Fruit fly (Drosophila melanogaster) whole organism, pupa: ENCODE data around the gene Hacd1.

Experiments
- CG10348 ChIP-seq: fragments of 200-800 bp; sonication (Bioruptor generic); IDR thresholded peaks from 2 replicates; pipeline ENCODE4 v1.3.6; 2022; ENCODE audit warnings: missing biosample characterization, missing genetic modification characterization
- CG12605 ChIP-seq: fragments of 200-800 bp; sonication (Bioruptor generic); IDR thresholded peaks from 2 replicates; pipeline ENCODE4 v1.3.6; 2022; ENCODE audit warnings: missing biosample characterization, missing genetic modification characterization
- CG13204 ChIP-seq: fragments of 200-800 bp; sonication (Bioruptor generic); optimal IDR thresholded peaks from 2 replicates; lab custom pipeline; 2018; ENCODE audit warnings: missing biosample characterization, mild to moderate bottlenecking, missing genetic modification characterization, moderate library complexity
- CG14655 ChIP-seq: fragments of 200-800 bp; sonication (Bioruptor generic); optimal IDR thresholded peaks from 3 replicates; lab custom pipeline; 2017; ENCODE audit warnings: mild to moderate bottlenecking, missing biosample characterization, missing genetic modification reagents, missing genetic modification characterization
- CG15710 ChIP-seq: fragments of 200-800 bp; sonication (Bioruptor generic); optimal IDR thresholded peaks from 2 replicates; lab custom pipeline; 2018; ENCODE audit warnings: missing biosample characterization, mild to moderate bottlenecking, missing genetic modification characterization, moderate library complexity
- CG17806 ChIP-seq: fragments of 200-800 bp; sonication (Bioruptor generic); optimal IDR thresholded peaks from 2 replicates; lab custom pipeline; 2018; ENCODE audit warnings: missing biosample characterization, mild to moderate bottlenecking, missing genetic modification characterization, moderate library complexity
- CG32121 ChIP-seq: fragments of 200-800 bp; sonication (Bioruptor generic); IDR thresholded peaks from 2 replicates; pipeline ENCODE4 v1.3.6; 2022; ENCODE audit warnings: missing biosample characterization, missing genetic modification characterization
- CG34367 ChIP-seq: fragments of 200-800 bp; sonication (Bioruptor generic); optimal IDR thresholded peaks from 2 replicates; lab custom pipeline; 2018; ENCODE audit warnings: missing biosample characterization, mild to moderate bottlenecking, missing genetic modification characterization
- CG4496 ChIP-seq: fragments of 200-800 bp; sonication (Bioruptor generic); IDR thresholded peaks from 3 replicates; pipeline ENCODE4 v1.3.6; 2022; ENCODE audit warnings: missing biosample characterization, missing genetic modification characterization
- CG8159 ChIP-seq: fragments of 200-800 bp; sonication (Bioruptor generic); optimal IDR thresholded peaks from 3 replicates; lab custom pipeline; 2018; ENCODE audit warnings: missing biosample characterization, mild to moderate bottlenecking, missing genetic modification characterization, moderate library complexity
- CG8301 ChIP-seq: fragments of 200-800 bp; sonication (Bioruptor generic); optimal IDR thresholded peaks from 2 replicates; lab custom pipeline; 2018; ENCODE audit warnings: missing biosample characterization, mild to moderate bottlenecking, missing genetic modification characterization
- CG9948 ChIP-seq: fragments of 200-800 bp; sonication (Bioruptor generic); optimal IDR thresholded peaks from 2 replicates; lab custom pipeline; 2018; ENCODE audit warnings: missing biosample characterization, mild to moderate bottlenecking, missing genetic modification characterization, moderate library complexity
- D1 ChIP-seq: fragments of 200-800 bp; sonication (Bioruptor generic); optimal IDR thresholded peaks from 2 replicates; lab custom pipeline; 2018; ENCODE audit warnings: missing biosample characterization, mild to moderate bottlenecking, missing genetic modification characterization, moderate library complexity
- EcR ChIP-seq: fragments of 200-800 bp; sonication (Bioruptor generic); optimal IDR thresholded peaks from 3 replicates; lab custom pipeline; 2019; ENCODE audit warnings: missing biosample characterization, missing genetic modification characterization, mild to moderate bottlenecking, moderate library complexity, missing genetic modification reagents
- Ets98B ChIP-seq: fragments of 200-800 bp; sonication (Bioruptor generic); IDR thresholded peaks from 2 replicates; pipeline ENCODE4 v1.3.6; 2022; ENCODE audit warnings: missing biosample characterization, missing genetic modification characterization
- Pif1A ChIP-seq: fragments of 200-800 bp; sonication (Bioruptor generic); optimal IDR thresholded peaks from 3 replicates; lab custom pipeline; 2016; ENCODE audit warnings: missing biosample characterization, missing genetic modification characterization
- Pif1B ChIP-seq: fragments of 200-800 bp; sonication (Bioruptor generic); optimal IDR thresholded peaks from 3 replicates; lab custom pipeline; 2016; ENCODE audit warnings: missing biosample characterization, missing genetic modification characterization
- Snoo ChIP-seq: fragments of 200-800 bp; sonication (Bioruptor generic); optimal IDR thresholded peaks from 3 replicates; lab custom pipeline; 2017; ENCODE audit warnings: missing biosample characterization, mild to moderate bottlenecking, missing genetic modification characterization, inconsistent platforms
- fd96Ca ChIP-seq: fragments of 200-800 bp; sonication (Bioruptor generic); IDR thresholded peaks from 3 replicates; pipeline ENCODE4 v1.3.6; 2022; ENCODE audit warnings: missing biosample characterization, missing genetic modification characterization
- gl ChIP-seq: fragments of 200-800 bp; sonication (Bioruptor generic); optimal IDR thresholded peaks from 2 replicates; lab custom pipeline; 2018; ENCODE audit warnings: missing biosample characterization, mild to moderate bottlenecking, missing genetic modification characterization
- rn ChIP-seq: fragments of 200-800 bp; sonication (Bioruptor generic); IDR thresholded peaks from 2 replicates; pipeline ENCODE4 v1.3.6; 2022; ENCODE audit warnings: missing biosample characterization, missing genetic modification characterization

Hacd1 gene

dm6 chr2L:11987945-11988344 is 14.1 kb downstream of the Hacd1 start, which contains the start of the genes CG6686 and CG34163:
TSS of gene CG6686 (minus strand) at chr2L:11988039.
TSS of gene CG34163 (plus strand) at chr2L:11988270.
- TF ChIP-seq Ets98B (GFP tag; lab: Robert Waterston, UW), result peak; percentile 14; the same call in 1 of the 2 replicates
- no peak for TF ChIP-seq CG34367 (tag; lab: Kevin White, UChicago)

- TF ChIP-seq CG34367 (tag; lab: Kevin White, UChicago) (no peak), Snoo (no peak), EcR (no peak), CG8301 (tag; lab: Kevin White, UChicago) (no peak), fd96Ca (GFP tag; lab: Robert Waterston, UW) (no peak), gl (tag; lab: Kevin White, UChicago) (no peak), CG4496 (GFP tag; lab: Robert Waterston, UW) (no peak), CG15710 (no peak), rn (GFP tag; lab: Robert Waterston, UW) (no peak), D1 (no peak), CG10348 (no peak), CG13204 (no peak), Pif1B (GFP tag; lab: Kevin White, UChicago) (no peak), CG14655 (GFP tag; lab: Kevin White, UChicago) (no peak), CG12605 (no peak)
Measured at dm6 chr2L:11981210-11981609, 20.9 kb downstream of the Hacd1 start, which contains the start of gene CG16965. TSS of gene CG16965 (plus strand) at chr2L:11981591.

dm6 chr2L:11980075-11980474 is 22.0 kb downstream of the Hacd1 start:
- TF ChIP-seq CG32121 (GFP tag; lab: Robert Waterston, UW), result no peak
- TF ChIP-seq CG9948 (tag; lab: Kevin White, UChicago), result peak; percentile 9
- no peak for TF ChIP-seq CG13204
- no peak for TF ChIP-seq CG14655 (GFP tag; lab: Kevin White, UChicago)
- TF ChIP-seq CG8301 (tag; lab: Kevin White, UChicago), result no peak
- TF ChIP-seq gl (tag; lab: Kevin White, UChicago), result no peak
- TF ChIP-seq Ets98B (GFP tag; lab: Robert Waterston, UW), result no peak
- no peak for TF ChIP-seq Snoo
- peak; percentile 7 for TF ChIP-seq CG8159 (tag; lab: Kevin White, UChicago)
- TF ChIP-seq CG4496 (GFP tag; lab: Robert Waterston, UW), result no peak
- TF ChIP-seq CG34367 (tag; lab: Kevin White, UChicago), result no peak
- TF ChIP-seq, all 21 proteins: peak for 2

- TF ChIP-seq gl (tag; lab: Kevin White, UChicago), result no peak
- TF ChIP-seq CG9948 (tag; lab: Kevin White, UChicago), result no peak
- TF ChIP-seq CG4496 (GFP tag; lab: Robert Waterston, UW), result 0 out of 3 replicates have a peak, but pooled peaks have one; percentile 20
Measured at dm6 chr2L:11977721-11978120, 24.3 kb downstream of the Hacd1 start.

- peak; percentile 50 for TF ChIP-seq CG14655 (GFP tag; lab: Kevin White, UChicago)
- no peak for TF ChIP-seq CG17806
- TF ChIP-seq CG8301 (tag; lab: Kevin White, UChicago), result peak; percentile 17
- TF ChIP-seq CG9948 (tag; lab: Kevin White, UChicago), result peak; percentile 12
- TF ChIP-seq, all 21 proteins: peak for 3
Measured at dm6 chr2L:11976955-11977354, 25.1 kb downstream of the Hacd1 start.

- no peak for TF ChIP-seq CG8301 (tag; lab: Kevin White, UChicago)
- no peak for TF ChIP-seq rn (GFP tag; lab: Robert Waterston, UW)
- TF ChIP-seq CG4496 (GFP tag; lab: Robert Waterston, UW), result no peak
- no peak for TF ChIP-seq EcR
- TF ChIP-seq CG32121 (GFP tag; lab: Robert Waterston, UW), result no peak
- no peak for TF ChIP-seq CG17806
- no peak for TF ChIP-seq fd96Ca (GFP tag; lab: Robert Waterston, UW)
- no peak for TF ChIP-seq CG10348
- TF ChIP-seq CG8159 (tag; lab: Kevin White, UChicago), result no peak
- no peak for TF ChIP-seq D1
- TF ChIP-seq CG13204, result no peak
- no peak for TF ChIP-seq CG15710
- no peak for TF ChIP-seq CG14655 (GFP tag; lab: Kevin White, UChicago)
- TF ChIP-seq Pif1A, result no peak
- no peak for TF ChIP-seq CG12605
- TF ChIP-seq Ets98B (GFP tag; lab: Robert Waterston, UW), result no peak
- TF ChIP-seq CG9948 (tag; lab: Kevin White, UChicago), result no peak
- TF ChIP-seq gl (tag; lab: Kevin White, UChicago), result no peak
- no peak for TF ChIP-seq CG34367 (tag; lab: Kevin White, UChicago)
Measured at dm6 chr2L:11973145-11973738, 28.8 kb downstream of the Hacd1 start.

- TF ChIP-seq CG15710, result no peak
- no peak for TF ChIP-seq CG12605
- TF ChIP-seq Ets98B (GFP tag; lab: Robert Waterston, UW), result peak; percentile 50; the same call in 1 of the 2 replicates
- no peak for TF ChIP-seq CG10348
- TF ChIP-seq CG14655 (GFP tag; lab: Kevin White, UChicago), result no peak
- TF ChIP-seq CG13204, result peak; percentile 64
- TF ChIP-seq CG4496 (GFP tag; lab: Robert Waterston, UW), result peak; percentile 73; the same call in 2 of the 3 replicates
- TF ChIP-seq CG32121 (GFP tag; lab: Robert Waterston, UW), result no peak
- TF ChIP-seq EcR, result peak; percentile 67
- TF ChIP-seq rn (GFP tag; lab: Robert Waterston, UW), result no peak
- TF ChIP-seq CG34367 (tag; lab: Kevin White, UChicago), result peak; percentile 7
- TF ChIP-seq Snoo, result peak; percentile 15
- 0 out of 3 replicates have a peak, but pooled peaks have one; percentile 27 for TF ChIP-seq fd96Ca (GFP tag; lab: Robert Waterston, UW)
- TF ChIP-seq, all 21 proteins: peak for 7
Measured at dm6 chr2L:11970853-11971397, 31.1 kb downstream of the Hacd1 start.
